Fruit fly (Drosophila melanogaster): ENCODE results near the gene Aven.

The Aven gene

DNA sequence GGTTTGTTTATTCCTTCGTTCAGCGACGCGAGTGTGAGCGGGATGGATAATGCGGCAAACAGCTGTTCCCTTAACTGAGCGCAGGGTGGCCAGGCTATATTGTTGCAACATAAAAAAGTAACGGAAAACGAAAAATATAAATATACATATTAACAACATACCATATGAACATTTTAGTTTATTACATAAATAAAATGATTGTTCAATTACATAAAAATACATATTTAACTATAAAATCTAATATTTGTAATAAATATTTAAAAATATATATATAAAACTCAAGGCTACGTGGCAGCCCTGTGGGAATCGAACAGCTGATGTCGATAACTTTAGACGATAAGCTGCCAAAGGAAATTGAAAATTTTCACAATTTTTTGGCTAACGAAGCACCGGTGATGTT is at the start of gene Aven, which contains the start of gene CG2540 (continued):
- peak; percentile 70 to 93 for TF ChIP-seq crp (GFP tag; optimal IDR thresholded peaks at IDR 0.05)
- peak; percentile 88 for TF ChIP-seq CG9727 (GFP tag; optimal IDR thresholded peaks at IDR 0.05)
- no peak for TF ChIP-seq slp2 (GFP tag; optimal IDR thresholded peaks at IDR 0.05)
- peak; percentile 44 for TF ChIP-seq Sry-β (GFP tag; optimal IDR thresholded peaks at IDR 0.05)
- TF ChIP-seq CG12104 (GFP tag; optimal IDR thresholded peaks at IDR 0.05), result peak; percentile 80
- no peak for TF ChIP-seq Bteb2 (GFP tag; optimal IDR thresholded peaks at IDR 0.05)
- peak; percentile 73 for TF ChIP-seq Xbp1 (GFP tag; optimal IDR thresholded peaks at IDR 0.05)
- 0 out of 3 replicates have a peak, but pooled peaks have one; percentile 13 for TF ChIP-seq Aef1 (GFP tag; IDR thresholded peaks at IDR 0.05)
- peak; percentile 70 for TF ChIP-seq CG3407 (GFP tag; optimal IDR thresholded peaks at IDR 0.05)
- TF ChIP-seq CG32772 (GFP tag; IDR thresholded peaks at IDR 0.05), result peak; percentile 69
- peak; percentile 58 for TF ChIP-seq sd (tag; optimal IDR thresholded peaks at IDR 0.05)
- TF ChIP-seq CG4328 (GFP tag; optimal IDR thresholded peaks at IDR 0.05), result peak; percentile 87
- TF ChIP-seq ken (GFP tag; IDR thresholded peaks at IDR 0.05), result 0 out of 3 replicates have a peak, but pooled peaks have one; percentile 38
- peak; percentile 92 for TF ChIP-seq CG12391 (tag; optimal IDR thresholded peaks at IDR 0.05)
- peak; percentile 67 for TF ChIP-seq slbo (GFP tag; IDR thresholded peaks at IDR 0.05)
- peak; percentile 90 for TF ChIP-seq CG14710 (tag; optimal IDR thresholded peaks at IDR 0.05)
- no peak for TF ChIP-seq HLHmδ (GFP tag; optimal IDR thresholded peaks at IDR 0.05)
- TF ChIP-seq CG17359 (tag; optimal IDR thresholded peaks at IDR 0.05), result peak; percentile 82
- no peak for TF ChIP-seq grn (GFP tag; optimal IDR thresholded peaks at IDR 0.05)
- TF ChIP-seq ewg (GFP tag; optimal IDR thresholded peaks at IDR 0.05), result peak; percentile 61
- TF ChIP-seq ssp (GFP tag; IDR thresholded peaks at IDR 0.05), result peak; percentile 45; the same call in 1 of the 2 replicates
- no peak for TF ChIP-seq tx (GFP tag; optimal IDR thresholded peaks at IDR 0.05)
- peak; percentile 60; the same call in 1 of the 2 replicates for TF ChIP-seq Rfx (GFP tag; IDR thresholded peaks at IDR 0.05)
- peak; percentile 83 for TF ChIP-seq Ssrp (tag; optimal IDR thresholded peaks at IDR 0.05)
- peak; percentile 59 for TF ChIP-seq CG8281 (tag; optimal IDR thresholded peaks at IDR 0.05)
- TF ChIP-seq Ada2b (GFP tag; IDR thresholded peaks at IDR 0.05), result peak; percentile 40; the same call in 1 of the 2 replicates
- TF ChIP-seq Fer3 (tag; optimal IDR thresholded peaks at IDR 0.05), result peak; percentile 83
- peak; percentile 56 for TF ChIP-seq CG2120 (GFP tag; optimal IDR thresholded peaks at IDR 0.05)
- peak; percentile 71 for TF ChIP-seq Six4 (GFP tag; optimal IDR thresholded peaks at IDR 0.05)
- peak; percentile 78 for TF ChIP-seq Hr3 (GFP tag; optimal IDR thresholded peaks at IDR 0.05)
- peak; percentile 67 for TF ChIP-seq CG11723 (GFP tag; optimal IDR thresholded peaks at IDR 0.05)
- peak; percentile 7 for TF ChIP-seq CG15479 (GFP tag; optimal IDR thresholded peaks at IDR 0.05)
- 0 out of 2 replicates have a peak, but pooled peaks have one; percentile 13 for TF ChIP-seq Scr (GFP tag; IDR thresholded peaks at IDR 0.05; ENCODE audit: partially characterized antibody)
- 0 out of 2 replicates have a peak, but pooled peaks have one; percentile 23 for TF ChIP-seq CG11696 (GFP tag; IDR thresholded peaks at IDR 0.05)
- peak; percentile 51 for TF ChIP-seq ac (GFP tag; optimal IDR thresholded peaks at IDR 0.05)
- TF ChIP-seq lmd (GFP tag; IDR thresholded peaks at IDR 0.05), result peak; percentile 61
- no peak for TF ChIP-seq lov (optimal IDR thresholded peaks at IDR 0.05)
- TF ChIP-seq lov (GFP tag; IDR thresholded peaks at IDR 0.05), result no peak
- TF ChIP-seq schlank (tag; optimal IDR thresholded peaks at IDR 0.05), result peak; percentile 3
- 0 out of 2 replicates have a peak, but pooled peaks have one; percentile 39 for TF ChIP-seq CG10321 (GFP tag; IDR thresholded peaks at IDR 0.05)
- peak; percentile 6 for TF ChIP-seq CG12071 (GFP tag; optimal IDR thresholded peaks at IDR 0.05)
- TF ChIP-seq unc-4 (GFP tag; IDR thresholded peaks at IDR 0.05; ENCODE audit: partially characterized antibody), result peak; percentile 40; the same call in 1 of the 2 replicates
- TF ChIP-seq gfzf (GFP tag; optimal IDR thresholded peaks at IDR 0.05), result no peak
- TF ChIP-seq zen2 (GFP tag; IDR thresholded peaks at IDR 0.05; ENCODE audit: partially characterized antibody), result no peak
- peak; percentile 81 for TF ChIP-seq tap (tag; optimal IDR thresholded peaks at IDR 0.05)
- peak; percentile 79 for TF ChIP-seq CG9817 (tag; optimal IDR thresholded peaks at IDR 0.05)
- peak; percentile 62; the same call in 1 of the 2 replicates for TF ChIP-seq stc (GFP tag; IDR thresholded peaks at IDR 0.05)
- TF ChIP-seq CG12744 (GFP tag; optimal IDR thresholded peaks at IDR 0.05), result no peak
- 0 out of 4 replicates have a peak, but pooled peaks have one; percentile 52 for TF ChIP-seq Dll (GFP tag; IDR thresholded peaks at IDR 0.05; ENCODE audit: partially characterized antibody)
